Worm (Caenorhabditis elegans) whole organism, young adult: ENCODE data around the gene Y105C5A.15.
"Not testable (repeated sequence)": the region's sequence is repeated elsewhere in the genome, so short reads cannot be mapped to it uniquely, and the experiment has no call there.

ENCODE experiments used
- T07F8.4 ChIP-seq: sonication (generic microtip); optimal IDR thresholded peaks from 2 replicates; lab custom pipeline; 2016; ENCODE audit warnings: mild to moderate bottlenecking, missing genetic modification characterization, moderate library complexity, missing compliant biosample characterization
- Y53G8AR.9 ChIP-seq: fragments of 200-800 bp; sonication (Bioruptor generic); conservative IDR thresholded peaks from 2 replicates; pipeline ENCODE4 v1.3.6; 2022; ENCODE audit warnings: missing genetic modification reagents, missing genetic modification characterization, missing compliant biosample characterization
- Y56A3A.18 ChIP-seq: fragments of 200-800 bp; sonication (Bioruptor generic); IDR thresholded peaks from 2 replicates; pipeline ENCODE4 v1.3.6; 2022; ENCODE audit warnings: missing genetic modification reagents, missing genetic modification characterization, missing compliant biosample characterization
- Y79H2A.3 ChIP-seq: fragments of 200-800 bp; sonication (Bioruptor generic); conservative IDR thresholded peaks from 2 replicates; pipeline ENCODE4 v1.3.6; 2022; ENCODE audit warnings: missing genetic modification reagents, missing genetic modification characterization, missing compliant biosample characterization
- attf-3 ChIP-seq: fragments of 200-800 bp; sonication (Bioruptor generic); conservative IDR thresholded peaks from 2 replicates; pipeline ENCODE4 v1.3.6; 2022; ENCODE audit warnings: missing genetic modification reagents, missing genetic modification characterization, missing compliant biosample characterization
- attf-6 ChIP-seq: fragments of 200-800 bp; sonication (Bioruptor generic); IDR thresholded peaks from 2 replicates; pipeline ENCODE4 v1.3.6; 2022; ENCODE audit warnings: missing genetic modification reagents, missing genetic modification characterization, missing compliant biosample characterization
- ceh-100 ChIP-seq: fragments of 200-800 bp; sonication (Bioruptor generic); IDR thresholded peaks from 2 replicates; pipeline ENCODE4 v1.3.6; 2022; ENCODE audit warnings: missing genetic modification reagents, missing genetic modification characterization, missing compliant biosample characterization
- ceh-79 ChIP-seq: sonication (generic microtip); optimal IDR thresholded peaks from 2 replicates; lab custom pipeline; 2017; ENCODE audit warnings: mild to moderate bottlenecking, missing genetic modification characterization, missing compliant biosample characterization
- dox-1 ChIP-seq: fragments of 200-800 bp; sonication (Bioruptor generic); IDR thresholded peaks from 2 replicates; pipeline ENCODE4 v1.3.6; 2022; ENCODE audit warnings: missing genetic modification reagents, missing genetic modification characterization, missing compliant biosample characterization
- egl-18 ChIP-seq: fragments of 200-800 bp; sonication (Bioruptor generic); IDR thresholded peaks from 2 replicates; pipeline ENCODE4 v1.3.6; 2022; ENCODE audit warnings: missing genetic modification reagents, missing genetic modification characterization, missing compliant biosample characterization
- gei-17 ChIP-seq: fragments of 200-800 bp; sonication (Bioruptor generic); optimal IDR thresholded peaks from 2 replicates; lab custom pipeline; 2018; ENCODE audit warnings: mild to moderate bottlenecking, missing genetic modification characterization, missing compliant biosample characterization
- him-1 ChIP-seq: sonication (generic microtip); optimal IDR thresholded peaks from 2 replicates; lab custom pipeline; 2016; ENCODE audit warnings: missing genotype, missing genetic modification reagents, missing genetic modification characterization, missing compliant biosample characterization
- hmg-1.2 ChIP-seq: fragments of 200-800 bp; sonication (Bioruptor generic); IDR thresholded peaks from 2 replicates; pipeline ENCODE4 v1.3.6; 2022; ENCODE audit warnings: missing genetic modification reagents, missing genetic modification characterization, missing compliant biosample characterization
- lag-1 ChIP-seq: fragments of 200-800 bp; sonication (Bioruptor generic); IDR thresholded peaks from 2 replicates; pipeline ENCODE4 v1.3.6; 2022; ENCODE audit warnings: missing genetic modification reagents, missing genetic modification characterization, missing compliant biosample characterization
- let-526 ChIP-seq: fragments of 200-800 bp; sonication (Bioruptor generic); IDR thresholded peaks from 2 replicates; pipeline ENCODE4 v1.3.6; 2022; ENCODE audit warnings: missing genetic modification reagents, missing genetic modification characterization, missing compliant biosample characterization
- lin-35 ChIP-seq, 3 experiments: fragments of 150-350 bp in 2 of 3; sonication (generic microtip) in 1 of 3; optimal IDR thresholded peaks; 2 replicates each; lab custom pipeline; 2014 to 2018; ENCODE audit warnings: missing biosample characterization in 3 of 3, missing genetic modification characterization in 3 of 3, missing genetic modification reagents in 3 of 3
- lsy-27 ChIP-seq: sonication (generic microtip); optimal IDR thresholded peaks from 2 replicates; lab custom pipeline; 2017; ENCODE audit warnings: missing genetic modification characterization, mild to moderate bottlenecking, missing compliant biosample characterization, antibody characterized with exemption, missing genotype, borderline replicate concordance; ENCODE audit not compliant: insufficient read depth
- madf-3 ChIP-seq: fragments of 200-800 bp; sonication (Bioruptor generic); IDR thresholded peaks from 2 replicates; pipeline ENCODE4 v1.3.6; 2022; ENCODE audit warnings: missing genetic modification reagents, missing genetic modification characterization, missing compliant biosample characterization
- mcd-1 ChIP-seq: fragments of 200-800 bp; sonication (Bioruptor generic); IDR thresholded peaks from 2 replicates; pipeline ENCODE4 v1.3.6; 2022; ENCODE audit warnings: missing genetic modification reagents, missing genetic modification characterization, missing compliant biosample characterization
- nfya-1 ChIP-seq: sonication (generic microtip); optimal IDR thresholded peaks from 2 replicates; lab custom pipeline; 2017; ENCODE audit warnings: antibody characterized with exemption, missing compliant biosample characterization, missing genetic modification characterization, borderline replicate concordance; ENCODE audit not compliant: insufficient read depth
- nhr-80 ChIP-seq: sonication (generic microtip); optimal IDR thresholded peaks from 2 replicates; lab custom pipeline; 2016; ENCODE audit warnings: missing genetic modification characterization, missing compliant biosample characterization
- pha-4 ChIP-seq: fragments of 150-350 bp; sonication (generic microtip); optimal IDR thresholded peaks from 2 replicates; lab custom pipeline; 2014; ENCODE audit warnings: missing biosample characterization, missing genetic modification reagents, missing genetic modification characterization
- rpc-1 ChIP-seq, 2 experiments: fragments of 150-350 bp in 1 of 2; sonication (generic microtip) in 1 of 2; optimal IDR thresholded peaks; 2 replicates each; lab custom pipeline; 2014 to 2018; ENCODE audit warnings: missing biosample characterization in 1 of 2, missing genetic modification characterization in 1 of 2, missing genetic modification reagents in 1 of 2, missing genotype in 1 of 2
- snpc-1.1 ChIP-seq: sonication (generic microtip); optimal IDR thresholded peaks from 2 replicates; lab custom pipeline; 2017; ENCODE audit warnings: missing genetic modification characterization, mild to moderate bottlenecking, missing compliant biosample characterization, antibody characterized with exemption, moderate library complexity, missing genotype, missing genetic modification reagents; ENCODE audit not compliant: insufficient read depth
- snpc-4 ChIP-seq, 5 experiments: fragments of 150-350 bp in 1 of 5; sonication (generic microtip) in 4 of 5; optimal IDR thresholded peaks; 2 replicates each; lab custom pipeline; 2014 to 2018; ENCODE audit warnings: missing genetic modification characterization in 5 of 5, missing biosample characterization in 3 of 5, antibody characterized with exemption in 2 of 5, mild to moderate bottlenecking in 2 of 5, missing compliant biosample characterization in 2 of 5, missing genotype in 2 of 5, moderate library complexity in 2 of 5, missing genetic modification reagents in 1 of 5
- zfh-2 ChIP-seq: fragments of 200-800 bp; sonication (Bioruptor generic); conservative IDR thresholded peaks from 2 replicates; pipeline ENCODE4 v1.3.6; 2022; ENCODE audit warnings: missing genetic modification reagents, missing genetic modification characterization, missing compliant biosample characterization
- zim-3 ChIP-seq: sonication (generic microtip); optimal IDR thresholded peaks from 2 replicates; lab custom pipeline; 2017; ENCODE audit warnings: mild to moderate bottlenecking, missing genetic modification characterization, moderate library complexity, missing compliant biosample characterization

Y105C5A.15 gene

ce11 chrIV:15688524-15689479 is at the start of gene Y105C5A.15:
Y105C5A.15 (plus strand) TSS chrIV:15689201.
- no peak for TF ChIP-seq Y56A3A.18
- TF ChIP-seq zim-3 = no peak
- no peak for TF ChIP-seq egl-18 (GFP tag; lab: Robert Waterston, UW)
- no peak for TF ChIP-seq snpc-4 (GFP tag; optimal IDR thresholded peaks at IDR 0.05; lab: Kevin White, UChicago)
- TF ChIP-seq snpc-4 (tag; optimal IDR thresholded peaks at IDR 0.05; lab: Kevin White, UChicago) = peak; percentile 61 to 94 (median 80)
- TF ChIP-seq attf-6 (GFP tag; lab: Robert Waterston, UW) = 0 out of 2 replicates have a peak, but pooled peaks have one; percentile 42
- TF ChIP-seq snpc-1.1 (tag; lab: Kevin White, UChicago) = peak; percentile 30
- TF ChIP-seq nhr-80 (tag; lab: Kevin White, UChicago) = peak; percentile 33
- no peak for TF ChIP-seq rpc-1 (optimal IDR thresholded peaks at IDR 0.05; lab: Kevin White, UChicago)
- peak; percentile 29 for TF ChIP-seq rpc-1 (tag; optimal IDR thresholded peaks at IDR 0.05; lab: Kevin White, UChicago)
- TF ChIP-seq nfya-1 (tag; lab: Kevin White, UChicago) = no peak
- TF ChIP-seq, all 124 proteins: peak for 5

ce11 chrIV:15639223-15639622 is 49.8 kb upstream of the Y105C5A.15 start:
- TF ChIP-seq gei-17 = no peak
- TF ChIP-seq pha-4 (tag; lab: Kevin White, UChicago) = no peak
- TF ChIP-seq him-1 (tag; lab: Kevin White, UChicago) = no peak
- no peak for TF ChIP-seq zim-3
- no peak for TF ChIP-seq attf-3 (GFP tag; lab: Robert Waterston, UW)
- no peak for TF ChIP-seq hmg-1.2 (GFP tag; lab: Robert Waterston, UW)
- no peak for TF ChIP-seq T07F8.4
- TF ChIP-seq Y79H2A.3 = no peak
- TF ChIP-seq lag-1 (GFP tag; lab: Robert Waterston, UW) = no peak
- TF ChIP-seq lin-35 (GFP tag; optimal IDR thresholded peaks at IDR 0.05; lab: Kevin White, UChicago) = no peak
- TF ChIP-seq Y53G8AR.9 (GFP tag; lab: Robert Waterston, UW) = no peak
- no peak for TF ChIP-seq ceh-79
- TF ChIP-seq madf-3 (GFP tag; lab: Robert Waterston, UW) = no peak
- no peak for TF ChIP-seq ceh-100 (GFP tag; lab: Robert Waterston, UW)
- TF ChIP-seq, all 124 proteins: peak for 0

ce11 chrIV:15640852-15641251 is 48.1 kb upstream of the Y105C5A.15 start, which contains the start of gene Y105C5A.13:
Y105C5A.13 (plus strand) TSS chrIV:15641231.
- TF ChIP-seq let-526 (GFP tag; lab: Robert Waterston, UW) (no peak), lsy-27 (no peak), dox-1 (GFP tag; lab: Robert Waterston, UW) (peak; percentile 59), nhr-80 (tag; lab: Kevin White, UChicago) (peak; percentile 69)

- not testable (repeated sequence) for TF ChIP-seq mcd-1; let-526 (GFP tag; lab: Robert Waterston, UW); zfh-2 (GFP tag; lab: Robert Waterston, UW)
Measured at ce11 chrIV:15641699-15642098, 47.3 kb upstream of the Y105C5A.15 start, which contains the start of gene Y105C5A.12. Y105C5A.12 (minus strand) TSS chrIV:15641799.
